Fruit fly (Drosophila melanogaster) whole organism, embryonic: Measurements from ENCODE around the gene bin.
A peak's percentile ranks its signal among the peaks of the same experiment; 100 is the strongest.

Experiments
- Awh ChIP-seq: fragments of 200-800 bp; sonication (Bioruptor generic); IDR thresholded peaks from 2 replicates; pipeline ENCODE4, ENCODE4 v1.3.6; 2022; ENCODE audit warnings: missing biosample characterization, missing genetic modification characterization
- Bgb ChIP-seq: fragments of 200-800 bp; sonication (Bioruptor generic); IDR thresholded peaks from 2 replicates; pipeline ENCODE4 v1.3.6; 2022; ENCODE audit warnings: missing biosample characterization, missing genetic modification characterization; ENCODE audit not compliant: partially characterized antibody
- Blimp-1 ChIP-seq: fragments of 200-800 bp; sonication (Bioruptor generic); optimal IDR thresholded peaks from 3 replicates; lab custom pipeline; 2018; ENCODE audit warnings: missing biosample characterization, missing genetic modification characterization, mild to moderate bottlenecking, moderate library complexity, missing genetic modification reagents
- CG10147 ChIP-seq: fragments of 200-800 bp; sonication (Bioruptor generic); optimal IDR thresholded peaks from 2 replicates; lab custom pipeline; 2019; ENCODE audit warnings: missing biosample characterization, mild to moderate bottlenecking, missing genetic modification characterization, moderate library complexity
- CG1024 ChIP-seq: fragments of 200-800 bp; sonication (Bioruptor generic); IDR thresholded peaks from 2 replicates; pipeline ENCODE4 v1.3.6; 2022; ENCODE audit warnings: missing biosample characterization, missing genetic modification characterization
- CG10321 ChIP-seq: fragments of 200-800 bp; sonication (Bioruptor generic); IDR thresholded peaks from 2 replicates; pipeline ENCODE4 v1.3.6; 2022; ENCODE audit warnings: missing biosample characterization, missing genetic modification characterization
- CG14667 ChIP-seq: fragments of 200-800 bp; sonication (Bioruptor generic); IDR thresholded peaks from 2 replicates; pipeline ENCODE4 v1.3.6; 2022; ENCODE audit warnings: missing biosample characterization, missing genetic modification characterization
- CG17802 ChIP-seq: fragments of 200-800 bp; sonication (Bioruptor generic); optimal IDR thresholded peaks from 2 replicates; lab custom pipeline; 2018; ENCODE audit warnings: missing biosample characterization, mild to moderate bottlenecking, missing genetic modification characterization, moderate library complexity
- CG1832 ChIP-seq: fragments of 200-800 bp; sonication (Bioruptor generic); optimal IDR thresholded peaks from 2 replicates; lab custom pipeline; 2017; ENCODE audit warnings: missing biosample characterization, mild to moderate bottlenecking, missing genetic modification characterization, inconsistent platforms
- CG2199 ChIP-seq: fragments of 200-800 bp; sonication (Bioruptor generic); IDR thresholded peaks from 3 replicates; pipeline ENCODE4 v1.3.6; 2022; ENCODE audit warnings: missing biosample characterization, missing genetic modification characterization
- CG2875 ChIP-seq: fragments of 200-800 bp; sonication (Bioruptor generic); optimal IDR thresholded peaks from 2 replicates; lab custom pipeline; 2017; ENCODE audit warnings: missing biosample characterization, mild to moderate bottlenecking, missing genetic modification characterization, missing genetic modification reagents
- CG34422 ChIP-seq: fragments of 200-800 bp; sonication (Bioruptor generic); IDR thresholded peaks from 3 replicates; pipeline ENCODE4 v1.3.6; 2022; ENCODE audit warnings: missing biosample characterization, missing genetic modification characterization
- CG6654 ChIP-seq: fragments of 200-800 bp; sonication (Bioruptor generic); optimal IDR thresholded peaks from 2 replicates; lab custom pipeline; 2017; ENCODE audit warnings: missing biosample characterization, mild to moderate bottlenecking, missing genetic modification characterization
- CG6791 ChIP-seq: fragments of 200-800 bp; sonication (Bioruptor generic); IDR thresholded peaks from 3 replicates; pipeline ENCODE4 v1.3.6; 2022; ENCODE audit warnings: missing biosample characterization, missing genetic modification characterization; ENCODE audit not compliant: partially characterized antibody
- CG8290 ChIP-seq, 3 experiments: fragments of 200-800 bp; sonication (Bioruptor generic); optimal IDR thresholded peaks; 2 replicates each; lab custom pipeline; 2016 to 2019; ENCODE audit warnings: missing biosample characterization in 3 of 3, missing genetic modification characterization in 3 of 3, mild to moderate bottlenecking in 2 of 3, moderate library complexity in 1 of 3
- CG8478 ChIP-seq: fragments of >200 bp; optimal IDR thresholded peaks from 2 replicates; lab custom pipeline; 2018
- CG8765 ChIP-seq: fragments of 200-800 bp; sonication (Bioruptor generic); IDR thresholded peaks from 2 replicates; pipeline ENCODE4 v1.3.6; 2022; ENCODE audit warnings: missing biosample characterization, missing genetic modification characterization
- CG9437 ChIP-seq: fragments of 200-800 bp; sonication (Bioruptor generic); optimal IDR thresholded peaks from 2 replicates; lab custom pipeline; 2018; ENCODE audit warnings: missing biosample characterization, mild to moderate bottlenecking, missing genetic modification characterization
- Elba2 ChIP-seq: fragments of 200-800 bp; sonication (Bioruptor generic); optimal IDR thresholded peaks from 3 replicates; lab custom pipeline; 2016; ENCODE audit warnings: missing biosample characterization, missing genetic modification characterization
- Gug ChIP-seq: fragments of 200-800 bp; sonication (Bioruptor generic); IDR thresholded peaks from 4 replicates; pipeline ENCODE4 v1.3.6; 2022; ENCODE audit warnings: missing biosample characterization, missing genetic modification characterization
- Hr39 ChIP-seq: fragments of >200 bp; optimal IDR thresholded peaks from 2 replicates; lab custom pipeline; 2017
- Hr78 ChIP-seq, 2 experiments: fragments of 200-800 bp in 1 of 2; fragments of >200 bp in 1 of 2; sonication (Bioruptor generic) in 1 of 2; optimal IDR thresholded peaks; 2 replicates each; lab custom pipeline; 2017 to 2019; ENCODE audit warnings: missing biosample characterization in 2 of 2, missing genetic modification characterization in 2 of 2, mild to moderate bottlenecking in 1 of 2, moderate library complexity in 1 of 2
- MTF-1 ChIP-seq: fragments of 200-800 bp; sonication (Bioruptor generic); optimal IDR thresholded peaks from 2 replicates; lab custom pipeline; 2018; ENCODE audit warnings: missing biosample characterization, mild to moderate bottlenecking, missing genetic modification characterization, borderline replicate concordance
- Med ChIP-seq: fragments of 200-800 bp; sonication (Bioruptor generic); peaks from one replicate; lab custom pipeline; 2016; ENCODE audit warnings: missing biosample characterization, missing genetic modification characterization, mild to moderate bottlenecking, inconsistent platforms, moderate library complexity
- Mrtf ChIP-seq: fragments of 200-800 bp; sonication (Bioruptor generic); IDR thresholded peaks from 3 replicates; pipeline ENCODE4 v1.3.6; 2022; ENCODE audit warnings: missing biosample characterization, missing genetic modification characterization
- Pdp1 ChIP-seq, 2 experiments: fragments of 200-800 bp; sonication (Bioruptor generic); optimal IDR thresholded peaks; 3 replicates each; lab custom pipeline; 2016; ENCODE audit warnings: missing biosample characterization in 2 of 2, missing genetic modification characterization in 2 of 2, mild to moderate bottlenecking in 1 of 2, moderate library complexity in 1 of 2
- Rfx ChIP-seq: fragments of 200-800 bp; sonication (Bioruptor generic); IDR thresholded peaks from 2 replicates; pipeline ENCODE4 v1.3.6; 2022; ENCODE audit warnings: missing biosample characterization, missing genetic modification characterization
- ac ChIP-seq: fragments of 200-800 bp; sonication (Bioruptor generic); optimal IDR thresholded peaks from 3 replicates; lab custom pipeline; 2017; ENCODE audit warnings: missing biosample characterization, mild to moderate bottlenecking, missing genetic modification characterization
- az2 ChIP-seq: fragments of 200-800 bp; sonication (Bioruptor generic); optimal IDR thresholded peaks from 3 replicates; lab custom pipeline; 2016; ENCODE audit warnings: missing biosample characterization, missing genetic modification characterization
- br ChIP-seq: fragments of >200 bp; optimal IDR thresholded peaks from 2 replicates; lab custom pipeline; 2017
- cg ChIP-seq: fragments of 200-800 bp; sonication (Bioruptor generic); optimal IDR thresholded peaks from 3 replicates; lab custom pipeline; 2019; ENCODE audit warnings: missing biosample characterization, mild to moderate bottlenecking, missing genetic modification characterization, moderate library complexity
- chinmo ChIP-seq: fragments of 200-800 bp; sonication (Bioruptor generic); IDR thresholded peaks from 4 replicates; pipeline ENCODE4 v1.3.6; 2022; ENCODE audit warnings: missing biosample characterization, missing genetic modification characterization; ENCODE audit not compliant: partially characterized antibody
- ci ChIP-seq: fragments of 200-800 bp; sonication (Bioruptor generic); IDR thresholded peaks from 3 replicates; pipeline ENCODE4 v1.3.6; 2022; ENCODE audit warnings: missing biosample characterization, missing genetic modification characterization
- grau ChIP-seq: fragments of 200-800 bp; optimal IDR thresholded peaks from 3 replicates; lab custom pipeline; 2019; ENCODE audit warnings: missing biosample characterization, mild to moderate bottlenecking, missing genetic modification characterization, moderate library complexity
- insv ChIP-seq, 2 experiments: fragments of 200-800 bp; sonication (Bioruptor generic); optimal IDR thresholded peaks; 3 replicates each; lab custom pipeline; 2016 to 2018; ENCODE audit warnings: missing biosample characterization in 2 of 2, missing genetic modification characterization in 2 of 2
- otp ChIP-seq: fragments of 200-800 bp; sonication (Bioruptor generic); IDR thresholded peaks from 3 replicates; pipeline ENCODE4, ENCODE4 v1.3.6; 2022; ENCODE audit warnings: missing biosample characterization, missing genetic modification characterization
- pan ChIP-seq, 4 experiments: fragments of >200 bp in 3 of 4; fragments of 200-800 bp in 1 of 4; sonication (Bioruptor generic) in 1 of 4; optimal IDR thresholded peaks in 3 of 4; IDR thresholded peaks in 1 of 4; 2 replicates each; pipeline versions ENCODE4 v1.3.6 to Lab custom; 2017 to 2022; ENCODE audit warnings: missing biosample characterization in 2 of 4, missing genetic modification characterization in 2 of 4, mixed read lengths in 1 of 4
- repo ChIP-seq: fragments of 200-800 bp; sonication (Bioruptor generic); optimal IDR thresholded peaks from 2 replicates; lab custom pipeline; 2016; ENCODE audit warnings: missing biosample characterization, missing genetic modification characterization
- rib ChIP-seq: fragments of 200-800 bp; sonication (Bioruptor generic); IDR thresholded peaks from 2 replicates; pipeline ENCODE4 v1.3.6; 2022; ENCODE audit warnings: missing biosample characterization, missing genetic modification characterization
- row ChIP-seq: fragments of 200-800 bp; sonication (Bioruptor generic); IDR thresholded peaks from 3 replicates; pipeline ENCODE4 v1.3.6; 2022; ENCODE audit warnings: missing biosample characterization, missing genetic modification characterization
- run ChIP-seq: fragments of 200-800 bp; sonication (Bioruptor generic); optimal IDR thresholded peaks from 3 replicates; lab custom pipeline; 2018; ENCODE audit warnings: missing biosample characterization, mild to moderate bottlenecking, missing genetic modification characterization
- sens ChIP-seq: fragments of 200-800 bp; sonication (Bioruptor generic); peaks from one replicate; lab custom pipeline; 2016; ENCODE audit warnings: missing biosample characterization, missing genetic modification characterization
- sqz ChIP-seq: fragments of 200-800 bp; sonication (Bioruptor generic); optimal IDR thresholded peaks from 3 replicates; lab custom pipeline; 2018; ENCODE audit warnings: missing biosample characterization, mild to moderate bottlenecking, missing genetic modification characterization
- sug ChIP-seq: fragments of 200-800 bp; optimal IDR thresholded peaks from 2 replicates; lab custom pipeline; 2019; ENCODE audit warnings: missing biosample characterization, mild to moderate bottlenecking, missing genetic modification characterization, moderate library complexity
- toy ChIP-seq: fragments of 200-800 bp; sonication (Bioruptor generic); IDR thresholded peaks from 2 replicates; pipeline ENCODE4 v1.3.6; 2022; ENCODE audit warnings: missing biosample characterization, missing genetic modification characterization
- vvl ChIP-seq: fragments of 200-800 bp; sonication (Bioruptor generic); IDR thresholded peaks from 2 replicates; pipeline ENCODE4 v1.3.6; 2022; ENCODE audit warnings: missing biosample characterization, missing genetic modification characterization
- z ChIP-seq: fragments of 200-800 bp; sonication (Bioruptor generic); IDR thresholded peaks from 3 replicates; pipeline ENCODE4 v1.3.6; 2022; ENCODE audit warnings: missing biosample characterization, missing genetic modification characterization
- zen ChIP-seq: fragments of 200-800 bp; sonication (Bioruptor generic); optimal IDR thresholded peaks from 3 replicates; lab custom pipeline; 2018; ENCODE audit warnings: missing biosample characterization, mild to moderate bottlenecking, missing genetic modification characterization, moderate library complexity
- zfh2 ChIP-seq: fragments of 200-800 bp; sonication (Bioruptor generic); optimal IDR thresholded peaks from 2 replicates; lab custom pipeline; 2016; ENCODE audit warnings: missing biosample characterization, missing genetic modification characterization

Gene bin

dm6 chr3L:6975875-6976274 is 14.5 kb upstream of the bin start:
- TF ChIP-seq toy (GFP tag; lab: Robert Waterston, UW) (no peak), sug (tag; lab: Kevin White, UChicago) (no peak), CG8765 (GFP tag; lab: Robert Waterston, UW) (no peak), CG9437 (no peak), sqz (GFP tag; lab: Kevin White, UChicago) (no peak), rib (0 out of 2 replicates have a peak, but pooled peaks have one; percentile 26), Hr78 (GFP tag; optimal IDR thresholded peaks at IDR 0.05; lab: Kevin White, UChicago) (peak in 1 of 2 experiments; percentile 57), CG17802 (tag; lab: Kevin White, UChicago) (peak; percentile 96), CG1832 (GFP tag; lab: Kevin White, UChicago) (peak; percentile 53), MTF-1 (GFP tag; lab: Kevin White, UChicago) (no peak), row (GFP tag; lab: Robert Waterston, UW) (peak; percentile 10; the same call in 1 of the 3 replicates), Blimp-1 (GFP tag; lab: Kevin White, UChicago) (no peak), Pdp1 (GFP tag; optimal IDR thresholded peaks at IDR 0.05; lab: Kevin White, UChicago) (peak in 1 of 2 experiments; percentile 88), CG8290 (GFP tag; optimal IDR thresholded peaks at IDR 0.05; lab: Kevin White, UChicago) (no peak), CG8290 (tag; optimal IDR thresholded peaks at IDR 0.05; lab: Kevin White, UChicago) (peak in 1 of 2 experiments; percentile 21), CG14667 (GFP tag; lab: Robert Waterston, UW) (no peak), Mrtf (0 out of 3 replicates have a peak, but pooled peaks have one; percentile 28), CG10321 (GFP tag; lab: Robert Waterston, UW) (peak; percentile 50; the same call in 1 of the 2 replicates), CG6654 (no peak), CG1024 (GFP tag; lab: Robert Waterston, UW) (no peak), pan (optimal IDR thresholded peaks at IDR 0.05; lab: Kevin White, UChicago) (no peak), pan (GFP tag; optimal IDR thresholded peaks at IDR 0.05 in 1 of 2, IDR thresholded peaks at IDR 0.05 in 1 of 2) (peak in 1 of 2 experiments; percentile 31), ac (GFP tag; lab: Kevin White, UChicago) (no peak), CG2875 (GFP tag; lab: Kevin White, UChicago) (no peak), zen (tag; lab: Kevin White, UChicago) (peak; percentile 19), Gug (GFP tag; lab: Robert Waterston, UW) (no peak), z (GFP tag; lab: Robert Waterston, UW) (no peak), otp (GFP tag; lab: Robert Waterston, UW) (no peak), sens (no peak), Rfx (GFP tag; lab: Robert Waterston, UW) (peak; percentile 12; the same call in 1 of the 2 replicates), run (tag; lab: Kevin White, UChicago) (peak; percentile 21), Elba2 (GFP tag; lab: Kevin White, UChicago) (no peak), CG2199 (GFP tag; lab: Robert Waterston, UW) (0 out of 3 replicates have a peak, but pooled peaks have one; percentile 49), Awh (peak; percentile 73; the same call in 1 of the 2 replicates), az2 (GFP tag; lab: Kevin White, UChicago) (no peak), Bgb (no peak), cg (peak; percentile 49), Hr39 (lab: Kevin White, UChicago) (peak; percentile 84), CG10147 (GFP tag; lab: Kevin White, UChicago) (no peak), grau (tag; lab: Kevin White, UChicago) (no peak), ci (GFP tag; lab: Robert Waterston, UW) (peak; percentile 28; the same call in 2 of the 3 replicates), CG8478 (no peak), Med (GFP tag; lab: Kevin White, UChicago) (peak; percentile 28), chinmo (0 out of 4 replicates have a peak, but pooled peaks have one; percentile 68), CG6791 (GFP tag; lab: Robert Waterston, UW) (no peak), CG34422 (GFP tag; lab: Robert Waterston, UW) (no peak), insv (GFP tag; optimal IDR thresholded peaks at IDR 0.05; lab: Kevin White, UChicago) (no peak), vvl (GFP tag; lab: Robert Waterston, UW) (peak; percentile 47; the same call in 1 of the 2 replicates), repo (GFP tag; lab: Kevin White, UChicago) (no peak), zfh2 (no peak), br (lab: Kevin White, UChicago) (no peak)
